Worm (Caenorhabditis elegans) whole organism, L1 larva: Measurements from ENCODE around the gene arrd-13.

Experiments used
- aly-2 ChIP-seq: fragments of 150-350 bp; optimal IDR thresholded peaks from 2 replicates; lab custom pipeline; 2014; ENCODE audit warnings: missing biosample characterization, missing genetic modification characterization
- ceh-82 ChIP-seq, 3 experiments: fragments of 150-350 bp in 1 of 3; sonication (generic microtip) in 2 of 3; optimal IDR thresholded peaks; 2 replicates each; lab custom pipeline; 2014 to 2017; ENCODE audit warnings: missing biosample characterization in 3 of 3, missing genetic modification characterization in 3 of 3
- ceh-88 ChIP-seq: fragments of 200-800 bp; sonication (Bioruptor generic); IDR thresholded peaks from 2 replicates; pipeline ENCODE4 v1.3.6; 2022; ENCODE audit warnings: missing genetic modification characterization, missing compliant biosample characterization
- hpl-2 ChIP-seq: fragments of 150-350 bp; optimal IDR thresholded peaks from 2 replicates; lab custom pipeline; 2014; ENCODE audit warnings: missing biosample characterization, missing genetic modification reagents, missing genetic modification characterization
- lin-15B ChIP-seq: fragments of 150-350 bp; sonication (generic microtip); optimal IDR thresholded peaks from 3 replicates; lab custom pipeline; 2014; ENCODE audit warnings: missing biosample characterization, missing genetic modification characterization
- nhr-11 ChIP-seq: fragments of 150-350 bp; optimal IDR thresholded peaks from 2 replicates; lab custom pipeline; 2014; ENCODE audit warnings: missing biosample characterization, missing genetic modification characterization
- nhr-71 ChIP-seq: sonication (generic microtip); optimal IDR thresholded peaks from 2 replicates; lab custom pipeline; 2016; ENCODE audit warnings: mild to moderate bottlenecking, missing genetic modification characterization, moderate library complexity, missing compliant biosample characterization
- nhr-76 ChIP-seq: sonication (generic microtip); optimal IDR thresholded peaks from 2 replicates; lab custom pipeline; 2017; ENCODE audit warnings: missing biosample characterization, missing genetic modification characterization
- nhr-77 ChIP-seq: fragments of 150-350 bp; optimal IDR thresholded peaks from 2 replicates; lab custom pipeline; 2014; ENCODE audit warnings: missing biosample characterization, missing genetic modification characterization
- pax-3 ChIP-seq: fragments of 200-800 bp; sonication (Bioruptor generic); optimal IDR thresholded peaks from 2 replicates; lab custom pipeline; 2018; ENCODE audit warnings: mild to moderate bottlenecking, missing genetic modification characterization, moderate library complexity, missing compliant biosample characterization
- snpc-4 ChIP-seq: fragments of 150-350 bp; optimal IDR thresholded peaks from 2 replicates; lab custom pipeline; 2014; ENCODE audit warnings: missing biosample characterization, missing genetic modification characterization
- vab-15 ChIP-seq: sonication (generic microtip); optimal IDR thresholded peaks from 2 replicates; lab custom pipeline; 2017; ENCODE audit warnings: missing genotype, mild to moderate bottlenecking, missing genetic modification characterization, missing compliant biosample characterization

ce11 chrII:13721218-13721617, 37.0 kb upstream of the arrd-13 start, which contains the start of gene sre-46:
- TF ChIP-seq ceh-82 (tag; optimal IDR thresholded peaks at IDR 0.05; lab: Kevin White, UChicago), result no peak
- TF ChIP-seq nhr-76 (tag; lab: Kevin White, UChicago), result no peak
- TF ChIP-seq nhr-77 (tag; lab: Kevin White, UChicago), result no peak
- TF ChIP-seq aly-2 (tag; lab: Kevin White, UChicago), result no peak
- TF ChIP-seq pax-3 (tag; lab: Kevin White, UChicago), result no peak
- no peak for TF ChIP-seq nhr-71 (tag; lab: Kevin White, UChicago)
- TF ChIP-seq ceh-88 (GFP tag; lab: Robert Waterston, UW), result no peak
- TF ChIP-seq snpc-4, result no peak
- no peak for TF ChIP-seq lin-15B (tag; lab: Kevin White, UChicago)
- no peak for TF ChIP-seq nhr-11 (tag; lab: Kevin White, UChicago)
- no peak for TF ChIP-seq vab-15 (tag; lab: Kevin White, UChicago)
- TF ChIP-seq hpl-2 (GFP tag; lab: Kevin White, UChicago), result no peak
